Worm (Caenorhabditis elegans) whole organism, mixed stage, embryonic: ENCODE data around the gene R09D1.14.

Source experiments
- blmp-1 ChIP-seq: fragments of 150-350 bp; optimal IDR thresholded peaks from 2 replicates; lab custom pipeline; 2014; ENCODE audit warnings: missing biosample characterization, missing genetic modification characterization
- elt-1 ChIP-seq: sonication (generic microtip); optimal IDR thresholded peaks from 2 replicates; lab custom pipeline; 2017; ENCODE audit warnings: missing genetic modification characterization, mild to moderate bottlenecking, missing compliant biosample characterization, antibody characterized with exemption, moderate library complexity, borderline replicate concordance; ENCODE audit not compliant: insufficient read depth
- ham-2 ChIP-seq: fragments of 200-800 bp; sonication (Bioruptor generic); optimal IDR thresholded peaks from 2 replicates; lab custom pipeline; 2018; ENCODE audit warnings: mild to moderate bottlenecking, missing genetic modification characterization, missing compliant biosample characterization
- lin-32 ChIP-seq: fragments of 200-800 bp; sonication (Bioruptor generic); optimal IDR thresholded peaks from 2 replicates; lab custom pipeline; 2018; ENCODE audit warnings: mild to moderate bottlenecking, missing genetic modification characterization, missing compliant biosample characterization
- nhr-12 ChIP-seq: fragments of 150-350 bp; optimal IDR thresholded peaks from 2 replicates; lab custom pipeline; 2014; ENCODE audit warnings: missing biosample characterization, missing genetic modification characterization
- snpc-4 ChIP-seq: fragments of 150-350 bp; optimal IDR thresholded peaks from 2 replicates; lab custom pipeline; 2014; ENCODE audit warnings: missing biosample characterization, missing genetic modification characterization
- tbx-8 ChIP-seq: fragments of 200-800 bp; sonication (Bioruptor generic); optimal IDR thresholded peaks from 2 replicates; lab custom pipeline; 2018; ENCODE audit warnings: mild to moderate bottlenecking, missing genetic modification characterization, moderate library complexity, missing compliant biosample characterization
- unc-62 ChIP-seq: fragments of 150-350 bp; optimal IDR thresholded peaks from 2 replicates; lab custom pipeline; 2014; ENCODE audit warnings: missing biosample characterization, missing genetic modification reagents, missing genetic modification characterization
- ztf-11 ChIP-seq: fragments of 150-350 bp; optimal IDR thresholded peaks from 2 replicates; lab custom pipeline; 2014; ENCODE audit warnings: missing biosample characterization, missing genetic modification characterization

DNA sequence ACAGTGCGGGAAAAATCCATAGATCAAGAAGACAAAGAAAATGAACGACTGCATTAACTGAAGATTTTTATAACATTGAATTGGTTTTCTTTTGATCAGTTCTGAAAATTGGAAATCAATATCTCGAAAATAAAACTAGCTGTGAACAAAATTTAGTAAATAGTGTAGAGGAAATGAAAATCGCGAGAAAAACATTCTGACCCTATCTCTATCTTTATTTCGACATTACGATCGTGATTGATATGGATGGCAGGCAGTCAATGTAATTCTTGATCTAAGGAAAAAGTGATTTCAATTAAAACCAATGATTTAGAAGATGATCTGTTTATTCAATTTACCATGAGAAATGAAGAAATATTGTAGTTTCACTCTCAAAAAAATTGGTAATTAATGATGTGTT lies 23.4 kb downstream of the R09D1.14 start, which contains the start of gene kin-16:
- TF ChIP-seq ztf-11 (tag; lab: Kevin White, UChicago) (no peak), tbx-8 (GFP tag; lab: Kevin White, UChicago) (no peak), snpc-4 (tag; lab: Kevin White, UChicago) (no peak), lin-32 (GFP tag; lab: Kevin White, UChicago) (no peak), unc-62 (no peak), elt-1 (tag; lab: Kevin White, UChicago) (no peak), blmp-1 (tag; lab: Kevin White, UChicago) (no peak), ham-2 (GFP tag; lab: Kevin White, UChicago) (no peak), nhr-12 (no peak)
